Fruit fly (Drosophila melanogaster) S2 (cell line): ENCODE results near the gene CG13001.

Source experiments
- CG8478 ChIP-seq: fragments of >200 bp; optimal IDR thresholded peaks from 2 replicates; lab custom pipeline; 2018
- CTCF ChIP-seq, 2 experiments: fragments of >200 bp; optimal IDR thresholded peaks; 2 replicates each; lab custom pipeline; 2018

The CG13001 gene

dm6 chrX:16942735-16943514, at the start of gene CG13001, which contains the start of gene RhoGAP15B:
Gene CG13001, minus strand, starts transcription at chrX:16942871.
Gene RhoGAP15B, plus strand, starts transcription at chrX:16943290.
- TF ChIP-seq CG8478 = no peak

DNA sequence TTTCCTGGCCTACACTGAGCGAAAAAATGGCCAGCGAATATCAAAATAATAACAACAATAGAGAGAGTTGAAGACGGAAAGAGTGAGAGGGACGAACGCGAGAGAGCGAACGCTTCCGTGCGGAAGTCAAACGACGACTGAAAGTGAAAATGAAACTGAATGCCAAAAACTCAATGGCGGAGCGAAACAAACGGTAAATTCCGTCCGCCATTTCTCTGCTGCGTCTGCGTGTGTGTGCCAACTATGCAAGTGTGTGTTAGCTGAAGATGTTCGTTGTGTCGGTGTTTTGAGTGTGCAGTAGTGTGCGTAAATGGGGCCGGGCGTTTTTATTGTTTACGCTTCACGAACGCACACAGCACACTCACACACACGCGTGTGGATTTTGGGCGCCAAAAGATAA, 44.3 kb upstream of the CG13001 start:
- TF ChIP-seq CG8478 = no peak
- TF ChIP-seq CTCF (optimal IDR thresholded peaks at IDR 0.05; lab: Kevin White, UChicago) = no peak

dm6 chrX:16968148-16968823, 25.6 kb upstream of the CG13001 start, which contains the start of gene Ubr1:
Gene Ubr1, minus strand, starts transcription at chrX:16968679.
- TF ChIP-seq CTCF (optimal IDR thresholded peaks at IDR 0.05; lab: Kevin White, UChicago) (peak; percentile 52), CG8478 (no peak)

DNA sequence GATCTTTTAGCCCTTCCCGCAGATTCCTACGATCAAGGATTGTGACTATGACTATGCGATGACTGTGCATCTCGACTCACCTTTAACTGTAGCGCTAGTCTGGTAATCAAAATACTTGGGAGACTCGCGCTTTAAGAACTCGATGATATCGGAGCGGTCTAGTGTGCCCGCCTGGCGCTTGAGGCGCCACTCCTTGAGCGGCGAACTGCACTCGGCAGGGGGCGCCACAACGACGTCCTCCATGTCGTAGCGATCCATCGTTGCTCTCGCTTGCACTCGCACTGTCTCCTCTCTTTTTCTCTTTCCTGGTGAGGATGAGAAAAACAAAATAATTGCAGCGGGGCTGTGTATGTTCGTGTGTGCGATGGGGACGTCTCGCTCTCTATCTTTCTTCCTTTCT, 24.7 kb upstream of the CG13001 start:
- TF ChIP-seq CTCF (optimal IDR thresholded peaks at IDR 0.05; lab: Kevin White, UChicago) (peak; percentile 94 to 99), CG8478 (no peak)

dm6 chrX:16966532-16966931, 23.9 kb upstream of the CG13001 start:
- TF ChIP-seq CG8478 = no peak
- no peak for TF ChIP-seq CTCF (optimal IDR thresholded peaks at IDR 0.05; lab: Kevin White, UChicago)

- TF ChIP-seq CG8478 (no peak), CTCF (optimal IDR thresholded peaks at IDR 0.05; lab: Kevin White, UChicago) (no peak)
Measured at dm6 chrX:16948371-16948770, 5.7 kb upstream of the CG13001 start, which contains the start of gene CG13000. Gene CG13000, minus strand, starts transcription at chrX:16948471.

DNA sequence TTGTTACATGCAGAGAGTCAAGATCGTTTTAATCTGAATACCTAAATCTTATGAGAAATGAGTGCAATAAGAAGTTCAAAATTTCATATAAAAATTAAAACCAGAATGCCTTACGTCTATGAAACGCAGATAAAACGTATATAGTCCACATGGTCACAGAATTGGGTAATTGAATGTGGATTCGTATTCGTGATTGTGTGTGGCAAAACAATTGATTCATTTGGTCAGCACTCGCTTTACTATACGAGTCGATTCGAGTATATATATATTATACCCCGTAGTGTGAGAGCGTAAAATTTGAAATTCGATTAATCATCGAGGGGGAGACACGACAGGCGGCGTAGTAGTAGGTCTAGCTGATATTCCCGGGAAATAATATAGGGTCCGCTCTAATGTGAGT, 3.9 kb upstream of the CG13001 start:
- TF ChIP-seq CG8478 (no peak), CTCF (optimal IDR thresholded peaks at IDR 0.05; lab: Kevin White, UChicago) (no peak)

- no peak for TF ChIP-seq CG8478
- no peak for TF ChIP-seq CTCF (optimal IDR thresholded peaks at IDR 0.05; lab: Kevin White, UChicago)
Measured at dm6 chrX:16945414-16945813, 2.7 kb upstream of the CG13001 start.

- TF ChIP-seq CG8478 (no peak), CTCF (optimal IDR thresholded peaks at IDR 0.05; lab: Kevin White, UChicago) (no peak)
Measured at dm6 chrX:16944049-16944532, 1.4 kb upstream of the CG13001 start.

dm6 chrX:16943515-16943850, 812 bp upstream of the CG13001 start:
- TF ChIP-seq CG8478 (no peak), CTCF (optimal IDR thresholded peaks at IDR 0.05; lab: Kevin White, UChicago) (no peak)

DNA sequence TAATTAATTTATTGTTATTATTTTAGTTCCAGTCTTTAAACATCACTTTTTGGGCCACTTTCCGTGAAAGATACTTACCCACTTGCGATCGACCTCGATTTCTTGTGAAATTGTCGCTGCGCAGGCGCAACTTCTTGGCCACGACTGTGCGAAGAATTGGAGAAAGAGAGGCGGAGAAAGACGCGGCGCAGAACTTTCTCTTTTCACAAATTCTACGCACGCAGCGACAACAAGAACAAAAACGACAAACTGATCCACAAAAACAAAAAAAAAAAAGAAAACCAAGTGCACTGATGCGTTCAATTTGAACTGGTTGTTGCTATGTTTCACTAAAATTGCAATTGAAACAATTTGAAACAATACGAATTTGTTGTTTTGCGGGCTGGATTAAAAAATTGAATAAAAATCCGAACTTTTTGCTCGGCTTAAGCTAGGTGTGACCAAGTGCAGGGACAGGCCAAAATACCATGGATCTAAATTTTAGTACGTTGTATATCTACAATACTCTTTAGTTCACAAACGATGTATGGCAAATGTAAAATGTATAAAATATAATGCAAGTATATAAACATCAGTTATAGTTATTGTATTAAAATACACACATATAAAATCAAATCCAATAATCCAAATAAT, 2.1 kb downstream of the CG13001 start, which contains the start of gene wus:
Gene wus, minus strand, starts transcription at position 448 of the 633 bp plus-strand sequence.
- TF ChIP-seq CG8478 (no peak), CTCF (optimal IDR thresholded peaks at IDR 0.05; lab: Kevin White, UChicago) (no peak)

- TF ChIP-seq CTCF (optimal IDR thresholded peaks at IDR 0.05; lab: Kevin White, UChicago) (no peak), CG8478 (no peak)
Measured at dm6 chrX:16936689-16937088, 6.0 kb downstream of the CG13001 start.

DNA sequence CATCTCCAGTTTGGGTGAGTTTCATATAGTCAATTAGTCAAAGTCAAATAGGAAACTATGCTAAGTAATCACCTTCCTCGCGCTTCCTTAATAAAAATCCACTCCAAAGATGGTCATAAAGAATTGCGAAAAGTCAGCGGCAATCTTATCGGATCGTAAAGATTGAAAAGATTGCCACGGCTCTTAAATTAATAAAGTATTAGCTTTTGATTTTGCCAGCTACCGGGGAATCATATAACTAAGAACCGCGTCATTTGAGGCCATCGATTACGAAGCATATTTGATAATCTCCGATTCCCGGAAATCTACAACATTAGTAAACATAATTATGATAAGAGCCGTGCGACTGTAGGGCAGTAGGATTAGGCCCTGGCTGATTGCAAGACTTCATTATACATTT, 8.2 kb downstream of the CG13001 start:
- TF ChIP-seq CG8478 = no peak
- no peak for TF ChIP-seq CTCF (optimal IDR thresholded peaks at IDR 0.05; lab: Kevin White, UChicago)

DNA sequence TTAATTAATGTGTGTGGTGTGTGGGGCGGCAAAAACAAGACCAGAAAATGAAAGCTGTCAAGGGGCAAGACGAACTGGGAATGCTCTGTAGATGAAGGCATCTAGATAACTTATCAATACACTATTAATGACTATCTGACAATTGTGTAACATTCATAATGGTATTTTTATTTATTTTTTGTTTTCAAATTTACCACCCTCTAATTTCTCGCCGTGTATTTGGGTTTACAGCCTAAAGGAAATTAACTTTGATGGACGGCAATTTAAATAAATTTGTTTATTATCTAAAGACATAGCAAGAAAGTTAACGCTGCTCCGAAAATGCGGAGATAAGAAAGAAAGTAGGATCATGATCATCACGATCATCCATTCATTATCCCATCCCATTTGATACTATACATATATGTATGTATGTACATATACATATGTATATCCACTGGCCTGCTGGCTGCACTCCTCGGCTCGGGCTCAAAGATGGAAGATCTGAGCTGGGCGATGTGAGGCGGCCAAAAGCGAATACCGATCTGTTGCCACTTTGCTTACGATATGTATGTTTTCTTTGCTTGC, 9.8 kb downstream of the CG13001 start:
- no peak for TF ChIP-seq CTCF (optimal IDR thresholded peaks at IDR 0.05; lab: Kevin White, UChicago)
- TF ChIP-seq CG8478 = no peak

DNA sequence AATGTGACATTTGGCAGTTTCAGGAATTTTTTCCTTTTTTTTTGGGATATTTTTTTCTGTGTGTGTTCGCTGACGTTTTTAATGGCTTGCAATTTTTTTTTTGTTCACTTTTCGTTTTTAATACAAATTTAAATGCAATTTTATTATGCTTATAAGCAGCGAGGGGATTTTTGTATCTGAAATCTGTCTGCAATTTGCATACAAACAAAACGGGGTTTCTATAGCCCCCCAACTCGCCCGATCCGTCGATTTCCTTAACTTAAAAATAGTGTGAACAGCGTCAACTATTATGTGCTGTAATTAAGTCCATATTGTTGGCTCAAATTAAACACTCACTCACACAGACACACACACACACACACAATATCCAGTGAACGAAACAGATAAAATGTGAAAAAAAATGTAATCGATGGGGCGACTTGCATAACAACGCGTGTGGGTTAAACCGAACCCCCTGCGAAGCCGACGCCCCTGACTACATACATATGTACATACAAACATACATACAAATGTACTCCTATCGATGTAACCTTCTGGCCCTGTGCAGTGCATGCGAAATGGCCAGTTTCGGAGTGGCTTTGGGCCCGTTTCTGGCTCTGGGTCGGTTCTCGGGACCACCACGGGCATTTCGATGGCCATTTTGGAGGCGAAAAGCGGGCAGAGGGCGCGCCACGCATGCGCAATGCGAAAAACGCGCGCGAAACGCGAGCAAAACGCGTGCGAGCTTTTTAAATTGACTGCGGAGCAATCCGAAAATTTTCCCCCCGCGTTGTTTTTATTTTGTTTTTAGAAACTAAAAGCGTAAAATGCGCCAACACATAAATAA, 10.5 kb downstream of the CG13001 start:
- no peak for TF ChIP-seq CG8478
